Worm (Caenorhabditis elegans): Measurements from ENCODE around the gene R02F2.5.

ce11 chrIII:5501358-5502287, 22.5 kb downstream of the R02F2.5 start, which contains the start of gene R02F2.1:
- TF ChIP-seq cog-1 (tag; optimal IDR thresholded peaks at IDR 0.05) (no peak), med-1 (GFP tag; optimal IDR thresholded peaks at IDR 0.05; ENCODE audit: insufficient read depth) (no peak), T22C8.4 (GFP tag; IDR thresholded peaks at IDR 0.05) (no peak)
